Fruit fly (Drosophila melanogaster): Measurements from ENCODE around the gene primo-1.

dm6 chr3R:13665992-13666391 is 45.6 kb downstream of the primo-1 start:
- TF ChIP-seq ovo (GFP tag; optimal IDR thresholded peaks at IDR 0.05) = no peak
- TF ChIP-seq CG7045 (GFP tag; optimal IDR thresholded peaks at IDR 0.05) = no peak
- TF ChIP-seq CG14711 (tag; optimal IDR thresholded peaks at IDR 0.05) = no peak
- TF ChIP-seq CG33017 (tag; optimal IDR thresholded peaks at IDR 0.05) = no peak
- TF ChIP-seq tj (GFP tag; optimal IDR thresholded peaks at IDR 0.05) = no peak
- TF ChIP-seq cic (GFP tag; optimal IDR thresholded peaks at IDR 0.05) = no peak
- peak; percentile 81 for TF ChIP-seq CG12768 (GFP tag; optimal IDR thresholded peaks at IDR 0.05)

Data from whole organism, adult.